Worm (Caenorhabditis elegans) whole organism, dauer: ENCODE data around the gene nep-3.

Experiments
- unc-62 ChIP-seq: sonication (generic microtip); optimal IDR thresholded peaks from 2 replicates; lab custom pipeline; 2017; ENCODE audit warnings: missing biosample characterization, missing genetic modification reagents, missing genetic modification characterization

The nep-3 gene

ce11 chrII:3827801-3828200, 49.2 kb downstream of the nep-3 start, which contains the start of gene F54D10.8:
Gene F54D10.8, minus strand, starts transcription at chrII:3827901.
- TF ChIP-seq unc-62 (GFP tag; lab: Kevin White, UChicago): no peak

- TF ChIP-seq unc-62 (GFP tag; lab: Kevin White, UChicago): no peak
Observed at ce11 chrII:3823855-3824254, 53.2 kb downstream of the nep-3 start, which contains the start of gene skr-15. Gene skr-15, plus strand, starts transcription at chrII:3824155.
